Fruit fly (Drosophila melanogaster) whole organism, embryonic: ENCODE measurements around the gene CG8562.

Experiments
- Abd-B ChIP-seq: fragments of 200-800 bp; sonication (Bioruptor generic); optimal IDR thresholded peaks from 2 replicates; lab custom pipeline; 2018; ENCODE audit warnings: missing biosample characterization, mild to moderate bottlenecking, missing genetic modification characterization, moderate library complexity
- CG10147 ChIP-seq: fragments of 200-800 bp; sonication (Bioruptor generic); optimal IDR thresholded peaks from 2 replicates; lab custom pipeline; 2019; ENCODE audit warnings: missing biosample characterization, mild to moderate bottlenecking, missing genetic modification characterization, moderate library complexity
- CG11560 ChIP-seq: fragments of 200-800 bp; sonication (Bioruptor generic); IDR thresholded peaks from 3 replicates; pipeline ENCODE4 v1.3.6; 2022; ENCODE audit warnings: missing biosample characterization, missing genetic modification characterization
- CG13287 ChIP-seq: fragments of 200-800 bp; sonication (Bioruptor generic); IDR thresholded peaks from 2 replicates; pipeline ENCODE4 v1.3.6; 2022; ENCODE audit warnings: missing biosample characterization, missing genetic modification characterization; ENCODE audit not compliant: partially characterized antibody
- CG14667 ChIP-seq: fragments of 200-800 bp; sonication (Bioruptor generic); IDR thresholded peaks from 2 replicates; pipeline ENCODE4 v1.3.6; 2022; ENCODE audit warnings: missing biosample characterization, missing genetic modification characterization
- CG15011 ChIP-seq: fragments of 200-800 bp; sonication (Bioruptor generic); optimal IDR thresholded peaks from 3 replicates; lab custom pipeline; 2018; ENCODE audit warnings: missing biosample characterization, mild to moderate bottlenecking, missing genetic modification characterization
- CG15696 ChIP-seq: fragments of 200-800 bp; sonication (Bioruptor generic); optimal IDR thresholded peaks from 2 replicates; lab custom pipeline; 2019; ENCODE audit warnings: missing biosample characterization, mild to moderate bottlenecking, missing genetic modification characterization, moderate library complexity
- CG1647 ChIP-seq: fragments of 200-800 bp; sonication (Bioruptor generic); optimal IDR thresholded peaks from 3 replicates; lab custom pipeline; 2016; ENCODE audit warnings: missing biosample characterization, missing genetic modification characterization
- CG16863 ChIP-seq: fragments of 200-800 bp; sonication (Bioruptor generic); optimal IDR thresholded peaks from 3 replicates; lab custom pipeline; 2016; ENCODE audit warnings: missing biosample characterization, missing genetic modification characterization
- CG17361 ChIP-seq: fragments of 200-800 bp; sonication (Bioruptor generic); IDR thresholded peaks from 3 replicates; pipeline ENCODE4 v1.3.6; 2022; ENCODE audit warnings: missing biosample characterization, missing genetic modification characterization
- CG18262 ChIP-seq: fragments of 200-800 bp; optimal IDR thresholded peaks from 3 replicates; lab custom pipeline; 2019; ENCODE audit warnings: missing biosample characterization, mild to moderate bottlenecking, missing genetic modification characterization, moderate library complexity
- CG2116 ChIP-seq: fragments of 200-800 bp; sonication (Bioruptor generic); optimal IDR thresholded peaks from 3 replicates; lab custom pipeline; 2018; ENCODE audit warnings: missing biosample characterization, mild to moderate bottlenecking, missing genetic modification characterization
- CG30431 ChIP-seq: fragments of 200-800 bp; sonication (Bioruptor generic); optimal IDR thresholded peaks from 2 replicates; lab custom pipeline; 2017; ENCODE audit warnings: missing biosample characterization, missing genetic modification characterization
- CG32772 ChIP-seq: fragments of 200-800 bp; sonication (Bioruptor generic); IDR thresholded peaks from 2 replicates; pipeline ENCODE4 v1.3.6; 2022; ENCODE audit warnings: missing biosample characterization, missing genetic modification characterization
- CG4404 ChIP-seq: fragments of 200-800 bp; sonication (Bioruptor generic); IDR thresholded peaks from 2 replicates; pipeline ENCODE4 v1.3.6; 2022; ENCODE audit warnings: missing biosample characterization, missing genetic modification characterization
- CG4617 ChIP-seq: fragments of 200-800 bp; sonication (Bioruptor generic); optimal IDR thresholded peaks from 3 replicates; lab custom pipeline; 2016; ENCODE audit warnings: missing biosample characterization, missing genetic modification characterization, borderline replicate concordance
- CG5953 ChIP-seq: fragments of 200-800 bp; sonication (Bioruptor generic); IDR thresholded peaks from 2 replicates; pipeline ENCODE4 v1.3.6; 2022; ENCODE audit warnings: missing biosample characterization, missing genetic modification characterization
- CG8281 ChIP-seq: fragments of 200-800 bp; sonication (Bioruptor generic); optimal IDR thresholded peaks from 2 replicates; lab custom pipeline; 2018; ENCODE audit warnings: missing biosample characterization, mild to moderate bottlenecking, missing genetic modification characterization, moderate library complexity
- CG9215 ChIP-seq: fragments of 200-800 bp; sonication (Bioruptor generic); IDR thresholded peaks from 2 replicates; pipeline ENCODE4 v1.3.6; 2022; ENCODE audit warnings: missing biosample characterization, missing genetic modification characterization
- CG9932 ChIP-seq: fragments of 200-800 bp; sonication (Bioruptor generic); IDR thresholded peaks from 2 replicates; pipeline ENCODE4 v1.3.6; 2022; ENCODE audit warnings: missing biosample characterization, missing genetic modification characterization
- Dad ChIP-seq: fragments of 200-800 bp; sonication (Bioruptor generic); optimal IDR thresholded peaks from 3 replicates; lab custom pipeline; 2016; ENCODE audit warnings: missing biosample characterization, missing genetic modification characterization
- Dfd ChIP-seq, 2 experiments: fragments of >200 bp; optimal IDR thresholded peaks; 2 replicates each; lab custom pipeline; 2017; ENCODE audit warnings: missing biosample characterization in 2 of 2, missing genetic modification characterization in 2 of 2
- ERR ChIP-seq: fragments of 200-800 bp; sonication (Bioruptor generic); optimal IDR thresholded peaks from 2 replicates; lab custom pipeline; 2016; ENCODE audit warnings: missing biosample characterization, missing genetic modification characterization
- Fer1 ChIP-seq: fragments of 200-800 bp; sonication (Bioruptor generic); optimal IDR thresholded peaks from 2 replicates; lab custom pipeline; 2017; ENCODE audit warnings: missing biosample characterization, mild to moderate bottlenecking, missing genetic modification characterization
- HLHmδ ChIP-seq: fragments of 200-800 bp; sonication (Bioruptor generic); optimal IDR thresholded peaks from 2 replicates; lab custom pipeline; 2018; ENCODE audit warnings: missing biosample characterization, mild to moderate bottlenecking, missing genetic modification characterization, moderate library complexity
- Hsf ChIP-seq: fragments of 200-800 bp; sonication (Bioruptor generic); optimal IDR thresholded peaks from 3 replicates; lab custom pipeline; 2016; ENCODE audit warnings: missing biosample characterization, missing genetic modification characterization
- Mes4 ChIP-seq: fragments of 200-800 bp; sonication (Bioruptor generic); optimal IDR thresholded peaks from 2 replicates; lab custom pipeline; 2016; ENCODE audit warnings: missing biosample characterization, missing genetic modification characterization
- Ptx1 ChIP-seq: fragments of 200-800 bp; sonication (Bioruptor generic); IDR thresholded peaks from 2 replicates; pipeline ENCODE4 v1.3.6; 2022; ENCODE audit warnings: missing biosample characterization, missing genetic modification characterization
- Scr ChIP-seq: fragments of 200-800 bp; sonication (Bioruptor generic); IDR thresholded peaks from 2 replicates; pipeline ENCODE4 v1.3.6; 2022; ENCODE audit warnings: missing biosample characterization, missing genetic modification characterization; ENCODE audit not compliant: partially characterized antibody
- Side ChIP-seq: fragments of 200-800 bp; sonication (Bioruptor generic); optimal IDR thresholded peaks from 2 replicates; lab custom pipeline; 2016; ENCODE audit warnings: missing biosample characterization, missing genetic modification characterization
- ac ChIP-seq: fragments of 200-800 bp; sonication (Bioruptor generic); optimal IDR thresholded peaks from 3 replicates; lab custom pipeline; 2017; ENCODE audit warnings: missing biosample characterization, mild to moderate bottlenecking, missing genetic modification characterization
- ash1 ChIP-seq: fragments of 200-800 bp; sonication (Bioruptor generic); optimal IDR thresholded peaks from 2 replicates; lab custom pipeline; 2018; ENCODE audit warnings: missing biosample characterization, mild to moderate bottlenecking, missing genetic modification characterization
- az2 ChIP-seq: fragments of 200-800 bp; sonication (Bioruptor generic); optimal IDR thresholded peaks from 3 replicates; lab custom pipeline; 2016; ENCODE audit warnings: missing biosample characterization, missing genetic modification characterization
- corto ChIP-seq: fragments of 200-800 bp; sonication (Bioruptor generic); optimal IDR thresholded peaks from 2 replicates; lab custom pipeline; 2016; ENCODE audit warnings: missing biosample characterization, mild to moderate bottlenecking, missing genetic modification characterization, moderate library complexity
- dmrt99B ChIP-seq: fragments of 200-800 bp; sonication (Bioruptor generic); optimal IDR thresholded peaks from 2 replicates; lab custom pipeline; 2018; ENCODE audit warnings: missing biosample characterization, mild to moderate bottlenecking, missing genetic modification characterization, moderate library complexity
- emc ChIP-seq: fragments of 200-800 bp; sonication (Bioruptor generic); optimal IDR thresholded peaks from 2 replicates; lab custom pipeline; 2016; ENCODE audit warnings: missing biosample characterization, missing genetic modification characterization
- fd96Cb ChIP-seq: fragments of 200-800 bp; sonication (Bioruptor generic); optimal IDR thresholded peaks from 2 replicates; lab custom pipeline; 2018; ENCODE audit warnings: missing biosample characterization, mild to moderate bottlenecking, missing genetic modification characterization, moderate library complexity
- klu ChIP-seq: fragments of 200-800 bp; sonication (Bioruptor generic); IDR thresholded peaks from 2 replicates; pipeline ENCODE4 v1.3.6; 2022; ENCODE audit warnings: missing biosample characterization, missing genetic modification characterization
- nau ChIP-seq: fragments of 200-800 bp; sonication (Bioruptor generic); optimal IDR thresholded peaks from 3 replicates; lab custom pipeline; 2017; ENCODE audit warnings: missing biosample characterization, mild to moderate bottlenecking, missing genetic modification characterization, missing genetic modification reagents
- onecut ChIP-seq: fragments of 200-800 bp; sonication (Bioruptor generic); IDR thresholded peaks from 2 replicates; pipeline ENCODE4 v1.3.6; 2022; ENCODE audit warnings: missing biosample characterization, missing genetic modification characterization
- p53 ChIP-seq: fragments of 200-800 bp; sonication (Bioruptor generic); optimal IDR thresholded peaks from 2 replicates; lab custom pipeline; 2016; ENCODE audit warnings: missing biosample characterization, missing genetic modification characterization
- pita ChIP-seq: fragments of 200-800 bp; sonication (Bioruptor generic); optimal IDR thresholded peaks from 2 replicates; lab custom pipeline; 2017; ENCODE audit warnings: missing biosample characterization, mild to moderate bottlenecking, missing genetic modification characterization
- sc ChIP-seq, 3 experiments: fragments of >200 bp in 2 of 3; fragments of 200-800 bp in 1 of 3; sonication (Bioruptor generic) in 1 of 3; optimal IDR thresholded peaks; 2 replicates in 2 of 3; 3 replicates in 1 of 3; lab custom pipeline; 2017; ENCODE audit warnings: mild to moderate bottlenecking in 1 of 3, missing biosample characterization in 1 of 3, missing genetic modification characterization in 1 of 3, missing genetic modification reagents in 1 of 3
- sna ChIP-seq: fragments of 200-800 bp; sonication (Bioruptor generic); IDR thresholded peaks from 2 replicates; pipeline ENCODE4 v1.3.6; 2022; ENCODE audit warnings: missing biosample characterization, missing genetic modification characterization; ENCODE audit not compliant: partially characterized antibody
- sug ChIP-seq: fragments of 200-800 bp; optimal IDR thresholded peaks from 2 replicates; lab custom pipeline; 2019; ENCODE audit warnings: missing biosample characterization, mild to moderate bottlenecking, missing genetic modification characterization, moderate library complexity
- tgo ChIP-seq: fragments of 200-800 bp; sonication (Bioruptor generic); IDR thresholded peaks from 3 replicates; pipeline ENCODE4 v1.3.6; 2022; ENCODE audit warnings: missing biosample characterization, missing genetic modification characterization
- trem ChIP-seq: fragments of 200-800 bp; optimal IDR thresholded peaks from 3 replicates; lab custom pipeline; 2019; ENCODE audit warnings: missing biosample characterization, mild to moderate bottlenecking, missing genetic modification characterization, moderate library complexity
- unc-4 ChIP-seq: fragments of 200-800 bp; sonication (Bioruptor generic); IDR thresholded peaks from 2 replicates; pipeline ENCODE4 v1.3.6; 2022; ENCODE audit warnings: missing biosample characterization, missing genetic modification characterization; ENCODE audit not compliant: partially characterized antibody

The CG8562 gene

DNA sequence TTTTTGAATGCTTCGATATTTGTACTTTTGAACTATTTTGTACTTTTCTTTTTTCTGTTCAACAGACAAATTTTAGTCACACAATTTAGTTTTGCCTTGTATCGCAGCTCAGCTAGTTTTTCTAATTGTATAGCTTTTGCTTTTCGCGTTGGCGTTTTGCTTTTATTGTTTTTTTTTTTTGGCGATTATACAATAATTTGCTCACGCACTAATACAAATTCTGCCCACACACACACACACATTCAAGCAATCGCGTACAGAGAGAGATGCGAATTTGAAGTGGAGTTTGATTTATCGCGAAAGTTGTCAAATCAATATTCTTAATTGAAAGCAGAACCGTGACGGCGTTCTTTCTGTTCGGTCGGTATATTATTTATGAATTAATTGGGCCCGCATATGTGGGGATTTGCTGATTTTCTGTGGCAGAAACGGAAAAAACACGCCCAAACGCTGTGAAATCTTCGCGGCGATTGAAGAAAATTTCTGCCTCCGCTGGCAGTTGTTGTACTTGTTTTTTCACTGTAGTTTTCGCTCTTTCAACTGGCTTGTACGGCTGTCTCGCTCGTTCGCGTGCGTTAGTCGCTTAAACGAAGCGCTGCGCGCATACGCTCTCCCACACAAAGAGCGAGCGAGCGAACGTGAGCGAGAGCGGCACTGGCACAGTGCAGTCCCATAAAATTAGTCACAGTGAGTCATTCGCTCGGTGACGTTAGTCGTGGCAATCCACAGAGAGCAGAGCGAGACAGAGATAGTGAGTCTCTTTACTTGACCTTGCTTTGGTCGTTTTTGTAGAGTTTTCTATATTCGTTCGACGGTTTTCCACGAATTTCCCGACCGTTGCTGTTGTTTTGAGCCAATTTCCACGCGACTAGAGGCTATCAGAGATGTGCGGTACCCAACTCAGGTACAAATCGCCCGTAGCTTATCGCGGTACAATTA is 36.9 kb downstream of the CG8562 start, which contains the start of gene Rac2 (continued):
- no peak for TF ChIP-seq tgo (GFP tag; lab: Robert Waterston, UW)
- no peak for TF ChIP-seq CG30431 (GFP tag; lab: Kevin White, UChicago)
- TF ChIP-seq ERR (GFP tag; lab: Kevin White, UChicago): peak; percentile 46
- TF ChIP-seq CG17361 (GFP tag; lab: Robert Waterston, UW): peak; percentile 44; the same call in 1 of the 3 replicates
- TF ChIP-seq pita (GFP tag; lab: Kevin White, UChicago): no peak
- no peak for TF ChIP-seq ac (GFP tag; lab: Kevin White, UChicago)
- peak; percentile 12 for TF ChIP-seq Side
- TF ChIP-seq klu (GFP tag; lab: Robert Waterston, UW): no peak
- no peak for TF ChIP-seq onecut (GFP tag; lab: Robert Waterston, UW)
- TF ChIP-seq CG10147 (GFP tag; lab: Kevin White, UChicago): no peak
- TF ChIP-seq CG4617: no peak
- peak; percentile 52 for TF ChIP-seq CG9932 (GFP tag; lab: Robert Waterston, UW)
- no peak for TF ChIP-seq corto (GFP tag; lab: Kevin White, UChicago)
- no peak for TF ChIP-seq Dfd (GFP tag; optimal IDR thresholded peaks at IDR 0.05; lab: Kevin White, UChicago)
- TF ChIP-seq CG15696: no peak
- TF ChIP-seq CG4404 (GFP tag; lab: Robert Waterston, UW): 0 out of 2 replicates have a peak, but pooled peaks have one; percentile 24
- peak; percentile 22 for TF ChIP-seq Hsf (GFP tag; lab: Kevin White, UChicago)
- no peak for TF ChIP-seq CG1647 (GFP tag; lab: Kevin White, UChicago)
- TF ChIP-seq CG32772 (GFP tag; lab: Robert Waterston, UW): peak; percentile 39; the same call in 1 of the 2 replicates
- peak; percentile 30; the same call in 1 of the 2 replicates for TF ChIP-seq Ptx1 (GFP tag; lab: Robert Waterston, UW)
- TF ChIP-seq CG18262: peak; percentile 11
- TF ChIP-seq nau (GFP tag; lab: Kevin White, UChicago): no peak
- TF ChIP-seq CG13287 (GFP tag; lab: Robert Waterston, UW): peak; percentile 56; the same call in 1 of the 2 replicates
- TF ChIP-seq Mes4 (GFP tag; lab: Kevin White, UChicago): no peak
- TF ChIP-seq emc (GFP tag; lab: Kevin White, UChicago): no peak
- TF ChIP-seq CG14667 (GFP tag; lab: Robert Waterston, UW): no peak
- TF ChIP-seq Abd-B (GFP tag; lab: Kevin White, UChicago): no peak
- TF ChIP-seq CG16863 (GFP tag; lab: Kevin White, UChicago): no peak
- TF ChIP-seq ash1 (GFP tag; lab: Kevin White, UChicago): no peak
- TF ChIP-seq sna: 0 out of 2 replicates have a peak, but pooled peaks have one; percentile 46
- no peak for TF ChIP-seq CG11560 (tag; lab: Robert Waterston, UW)
- TF ChIP-seq fd96Cb: no peak
- TF ChIP-seq sc (optimal IDR thresholded peaks at IDR 0.05; lab: Kevin White, UChicago): no peak
- no peak for TF ChIP-seq sc (GFP tag; optimal IDR thresholded peaks at IDR 0.05; lab: Kevin White, UChicago)
- no peak for TF ChIP-seq CG9215 (GFP tag; lab: Robert Waterston, UW)
- TF ChIP-seq az2 (GFP tag; lab: Kevin White, UChicago): no peak
- TF ChIP-seq sug: peak; percentile 54
- TF ChIP-seq Fer1 (GFP tag; lab: Kevin White, UChicago): peak; percentile 15
- peak; percentile 5 for TF ChIP-seq dmrt99B (tag; lab: Kevin White, UChicago)
- no peak; the same call in 1 of the 2 replicates for TF ChIP-seq unc-4 (GFP tag; lab: Robert Waterston, UW)
- TF ChIP-seq HLHmδ (GFP tag; lab: Kevin White, UChicago): peak; percentile 16
- TF ChIP-seq Scr (GFP tag; lab: Robert Waterston, UW): peak; percentile 51
- TF ChIP-seq Dad (GFP tag; lab: Kevin White, UChicago): no peak
- no peak for TF ChIP-seq CG2116 (GFP tag; lab: Kevin White, UChicago)
- 0 out of 2 replicates have a peak, but pooled peaks have one; percentile 3 for TF ChIP-seq CG5953
- TF ChIP-seq p53 (GFP tag; lab: Kevin White, UChicago): no peak
- TF ChIP-seq CG8281 (tag; lab: Kevin White, UChicago): no peak
- no peak for TF ChIP-seq CG15011 (GFP tag; lab: Kevin White, UChicago)
- peak; percentile 24 for TF ChIP-seq trem
